Worm (Caenorhabditis elegans) whole organism, young adult: ENCODE measurements around the gene ehn-3.

Experiments used
- B0336.3 ChIP-seq: fragments of 200-800 bp; sonication (Bioruptor generic); IDR thresholded peaks from 2 replicates; pipeline ENCODE4 v1.3.6; 2022; ENCODE audit warnings: missing genetic modification characterization, missing compliant biosample characterization
- D2030.7 ChIP-seq: fragments of 200-800 bp; sonication (Bioruptor generic); IDR thresholded peaks from 2 replicates; pipeline ENCODE4 v1.3.6; 2022; ENCODE audit warnings: missing genetic modification reagents, missing genetic modification characterization, missing compliant biosample characterization
- F10E7.11 ChIP-seq: sonication (generic microtip); optimal IDR thresholded peaks from 2 replicates; lab custom pipeline; 2017; ENCODE audit warnings: mild to moderate bottlenecking, missing genetic modification characterization, moderate library complexity, missing compliant biosample characterization
- F23B12.7 ChIP-seq: sonication (generic microtip); optimal IDR thresholded peaks from 2 replicates; lab custom pipeline; 2017; ENCODE audit warnings: missing genetic modification characterization, mild to moderate bottlenecking, missing compliant biosample characterization, antibody characterized with exemption, moderate library complexity; ENCODE audit not compliant: insufficient read depth
- F49E8.2 ChIP-seq: sonication (generic microtip); optimal IDR thresholded peaks from 3 replicates; lab custom pipeline; 2017; ENCODE audit warnings: missing genetic modification characterization, mild to moderate bottlenecking, missing compliant biosample characterization, antibody characterized with exemption, moderate library complexity; ENCODE audit not compliant: insufficient read depth
- T26A5.8 ChIP-seq: sonication (generic microtip); optimal IDR thresholded peaks from 2 replicates; lab custom pipeline; 2016; ENCODE audit warnings: missing genetic modification characterization, missing compliant biosample characterization
- Y53G8AR.9 ChIP-seq: fragments of 200-800 bp; sonication (Bioruptor generic); conservative IDR thresholded peaks from 2 replicates; pipeline ENCODE4 v1.3.6; 2022; ENCODE audit warnings: missing genetic modification reagents, missing genetic modification characterization, missing compliant biosample characterization
- Y67H2A.10 ChIP-seq: fragments of 200-800 bp; sonication (Bioruptor generic); conservative IDR thresholded peaks from 2 replicates; pipeline ENCODE4 v1.3.6; 2022; ENCODE audit warnings: missing genetic modification reagents, missing genetic modification characterization, missing compliant biosample characterization
- ZK185.1 ChIP-seq: sonication (generic microtip); optimal IDR thresholded peaks from 2 replicates; lab custom pipeline; 2016; ENCODE audit warnings: mild to moderate bottlenecking, missing genetic modification characterization, missing compliant biosample characterization; ENCODE audit not compliant: poor library complexity, severe bottlenecking
- aptf-2 ChIP-seq: fragments of 200-800 bp; sonication (Bioruptor generic); conservative IDR thresholded peaks from 2 replicates; pipeline ENCODE4 v1.3.6; 2022; ENCODE audit warnings: missing genetic modification reagents, missing genetic modification characterization, missing compliant biosample characterization
- attf-5 ChIP-seq: fragments of 200-800 bp; sonication (Bioruptor generic); optimal IDR thresholded peaks from 2 replicates; lab custom pipeline; 2018; ENCODE audit warnings: mild to moderate bottlenecking, missing genetic modification characterization, missing compliant biosample characterization
- bed-1 ChIP-seq: fragments of 200-800 bp; sonication (Bioruptor generic); IDR thresholded peaks from 2 replicates; pipeline ENCODE4 v1.3.6; 2022; ENCODE audit warnings: missing genetic modification reagents, missing genetic modification characterization, missing compliant biosample characterization
- cebp-1 ChIP-seq, 2 experiments: fragments of 200-800 bp in 1 of 2; sonication (Bioruptor generic) in 1 of 2; sonication (generic microtip) in 1 of 2; IDR thresholded peaks in 1 of 2; optimal IDR thresholded peaks in 1 of 2; 2 replicates each; pipeline versions ENCODE4 v1.3.6 to Lab custom; 2017 to 2022; ENCODE audit warnings: missing compliant biosample characterization in 2 of 2, missing genetic modification characterization in 2 of 2, mild to moderate bottlenecking in 1 of 2, missing genetic modification reagents in 1 of 2, moderate library complexity in 1 of 2
- cebp-2 ChIP-seq: fragments of 200-800 bp; sonication (Bioruptor generic); IDR thresholded peaks from 2 replicates; pipeline ENCODE4 v1.3.6; 2022; ENCODE audit warnings: missing genetic modification characterization, missing compliant biosample characterization
- ceh-100 ChIP-seq: fragments of 200-800 bp; sonication (Bioruptor generic); IDR thresholded peaks from 2 replicates; pipeline ENCODE4 v1.3.6; 2022; ENCODE audit warnings: missing genetic modification reagents, missing genetic modification characterization, missing compliant biosample characterization
- ceh-27 ChIP-seq: fragments of 200-800 bp; sonication (Bioruptor generic); optimal IDR thresholded peaks from 2 replicates; lab custom pipeline; 2018; ENCODE audit warnings: mild to moderate bottlenecking, missing genetic modification characterization, moderate library complexity, missing compliant biosample characterization
- die-1 ChIP-seq: sonication (generic microtip); optimal IDR thresholded peaks from 2 replicates; lab custom pipeline; 2016; ENCODE audit warnings: missing genotype, mild to moderate bottlenecking, missing genetic modification characterization, missing compliant biosample characterization
- dox-1 ChIP-seq: fragments of 200-800 bp; sonication (Bioruptor generic); IDR thresholded peaks from 2 replicates; pipeline ENCODE4 v1.3.6; 2022; ENCODE audit warnings: missing genetic modification reagents, missing genetic modification characterization, missing compliant biosample characterization
- efl-1 ChIP-seq: fragments of 150-350 bp; optimal IDR thresholded peaks from 2 replicates; lab custom pipeline; 2014; ENCODE audit warnings: missing biosample characterization, missing genetic modification reagents, missing genetic modification characterization
- egl-18 ChIP-seq: fragments of 200-800 bp; sonication (Bioruptor generic); IDR thresholded peaks from 2 replicates; pipeline ENCODE4 v1.3.6; 2022; ENCODE audit warnings: missing genetic modification reagents, missing genetic modification characterization, missing compliant biosample characterization
- ekl-4 ChIP-seq: fragments of 200-800 bp; sonication (Bioruptor generic); IDR thresholded peaks from 2 replicates; pipeline ENCODE4 v1.3.6; 2022; ENCODE audit warnings: missing genetic modification reagents, missing genetic modification characterization, missing compliant biosample characterization
- fkh-3 ChIP-seq: sonication (generic microtip); optimal IDR thresholded peaks from 2 replicates; lab custom pipeline; 2016; ENCODE audit warnings: mild to moderate bottlenecking, missing genetic modification characterization, missing compliant biosample characterization
- gei-17 ChIP-seq: fragments of 200-800 bp; sonication (Bioruptor generic); optimal IDR thresholded peaks from 2 replicates; lab custom pipeline; 2018; ENCODE audit warnings: mild to moderate bottlenecking, missing genetic modification characterization, missing compliant biosample characterization
- lin-40 ChIP-seq: sonication (generic microtip); optimal IDR thresholded peaks from 2 replicates; lab custom pipeline; 2016; ENCODE audit warnings: missing genetic modification characterization, mild to moderate bottlenecking, missing compliant biosample characterization, missing genotype, missing genetic modification reagents
- lin-54 ChIP-seq: fragments of 200-800 bp; sonication (Bioruptor generic); optimal IDR thresholded peaks from 2 replicates; lab custom pipeline; 2018; ENCODE audit warnings: mild to moderate bottlenecking, missing genetic modification characterization, missing compliant biosample characterization
- lir-1 ChIP-seq: fragments of 200-800 bp; sonication (Bioruptor generic); conservative IDR thresholded peaks from 2 replicates; pipeline ENCODE4 v1.3.6; 2022; ENCODE audit warnings: missing genetic modification reagents, missing genetic modification characterization, missing compliant biosample characterization
- madf-3 ChIP-seq: fragments of 200-800 bp; sonication (Bioruptor generic); IDR thresholded peaks from 2 replicates; pipeline ENCODE4 v1.3.6; 2022; ENCODE audit warnings: missing genetic modification reagents, missing genetic modification characterization, missing compliant biosample characterization
- mcd-1 ChIP-seq: fragments of 200-800 bp; sonication (Bioruptor generic); IDR thresholded peaks from 2 replicates; pipeline ENCODE4 v1.3.6; 2022; ENCODE audit warnings: missing genetic modification reagents, missing genetic modification characterization, missing compliant biosample characterization
- mxl-1 ChIP-seq: sonication (generic microtip); optimal IDR thresholded peaks from 2 replicates; lab custom pipeline; 2016; ENCODE audit warnings: missing genetic modification characterization, missing compliant biosample characterization
- nhr-179 ChIP-seq: sonication (generic microtip); optimal IDR thresholded peaks from 2 replicates; lab custom pipeline; 2016; ENCODE audit warnings: mild to moderate bottlenecking, missing genetic modification characterization, missing compliant biosample characterization
- nhr-80 ChIP-seq: sonication (generic microtip); optimal IDR thresholded peaks from 2 replicates; lab custom pipeline; 2016; ENCODE audit warnings: missing genetic modification characterization, missing compliant biosample characterization
- pbrm-1 ChIP-seq: fragments of 200-800 bp; sonication (Bioruptor generic); IDR thresholded peaks from 2 replicates; pipeline ENCODE4 v1.3.6; 2022; ENCODE audit warnings: missing genetic modification reagents, missing genetic modification characterization, missing compliant biosample characterization
- pha-4 ChIP-seq: fragments of 150-350 bp; sonication (generic microtip); optimal IDR thresholded peaks from 2 replicates; lab custom pipeline; 2014; ENCODE audit warnings: missing biosample characterization, missing genetic modification reagents, missing genetic modification characterization
- rcor-1 ChIP-seq: fragments of 200-800 bp; sonication (Bioruptor generic); IDR thresholded peaks from 2 replicates; pipeline ENCODE4 v1.3.6; 2022; ENCODE audit warnings: missing genetic modification reagents, missing genetic modification characterization, missing compliant biosample characterization
- rpc-1 ChIP-seq, 2 experiments: fragments of 150-350 bp in 1 of 2; sonication (generic microtip) in 1 of 2; optimal IDR thresholded peaks; 2 replicates each; lab custom pipeline; 2014 to 2018; ENCODE audit warnings: missing biosample characterization in 1 of 2, missing genetic modification characterization in 1 of 2, missing genetic modification reagents in 1 of 2, missing genotype in 1 of 2
- sea-2 ChIP-seq: fragments of 200-800 bp; sonication (Bioruptor generic); IDR thresholded peaks from 2 replicates; pipeline ENCODE4 v1.3.6; 2022; ENCODE audit warnings: missing genetic modification characterization, missing compliant biosample characterization
- snpc-3.4 ChIP-seq: sonication (generic microtip); optimal IDR thresholded peaks from 2 replicates; lab custom pipeline; 2017; ENCODE audit warnings: missing genetic modification characterization, mild to moderate bottlenecking, missing compliant biosample characterization, antibody characterized with exemption, moderate library complexity, missing genotype, missing genetic modification reagents
- snpc-4 ChIP-seq, 5 experiments: fragments of 150-350 bp in 1 of 5; sonication (generic microtip) in 4 of 5; optimal IDR thresholded peaks; 2 replicates each; lab custom pipeline; 2014 to 2018; ENCODE audit warnings: missing genetic modification characterization in 5 of 5, missing biosample characterization in 3 of 5, antibody characterized with exemption in 2 of 5, mild to moderate bottlenecking in 2 of 5, missing compliant biosample characterization in 2 of 5, missing genotype in 2 of 5, moderate library complexity in 2 of 5, missing genetic modification reagents in 1 of 5
- sptf-2 ChIP-seq: fragments of 200-800 bp; sonication (Bioruptor generic); optimal IDR thresholded peaks from 2 replicates; lab custom pipeline; 2018; ENCODE audit warnings: mild to moderate bottlenecking, missing genetic modification characterization, missing compliant biosample characterization
- tlf-1 ChIP-seq: fragments of 200-800 bp; sonication (Bioruptor generic); optimal IDR thresholded peaks from 2 replicates; lab custom pipeline; 2018; ENCODE audit warnings: mild to moderate bottlenecking, missing genetic modification characterization, missing compliant biosample characterization
- unc-130 ChIP-seq: sonication (generic microtip); optimal IDR thresholded peaks from 2 replicates; lab custom pipeline; 2016; ENCODE audit warnings: missing genetic modification reagents, missing genetic modification characterization, missing compliant biosample characterization
- xnd-1 ChIP-seq: sonication (generic microtip); optimal IDR thresholded peaks from 2 replicates; lab custom pipeline; 2016; ENCODE audit warnings: missing genotype, missing genetic modification reagents, missing genetic modification characterization, missing compliant biosample characterization
- ztf-18 ChIP-seq: sonication (generic microtip); optimal IDR thresholded peaks from 2 replicates; lab custom pipeline; 2016; ENCODE audit warnings: missing genotype, mild to moderate bottlenecking, missing genetic modification characterization, missing compliant biosample characterization
- ztf-28 ChIP-seq: fragments of 200-800 bp; sonication (Bioruptor generic); IDR thresholded peaks from 2 replicates; pipeline ENCODE4 v1.3.6; 2022; ENCODE audit warnings: missing genetic modification reagents, missing genetic modification characterization, missing compliant biosample characterization

The ehn-3 gene

DNA sequence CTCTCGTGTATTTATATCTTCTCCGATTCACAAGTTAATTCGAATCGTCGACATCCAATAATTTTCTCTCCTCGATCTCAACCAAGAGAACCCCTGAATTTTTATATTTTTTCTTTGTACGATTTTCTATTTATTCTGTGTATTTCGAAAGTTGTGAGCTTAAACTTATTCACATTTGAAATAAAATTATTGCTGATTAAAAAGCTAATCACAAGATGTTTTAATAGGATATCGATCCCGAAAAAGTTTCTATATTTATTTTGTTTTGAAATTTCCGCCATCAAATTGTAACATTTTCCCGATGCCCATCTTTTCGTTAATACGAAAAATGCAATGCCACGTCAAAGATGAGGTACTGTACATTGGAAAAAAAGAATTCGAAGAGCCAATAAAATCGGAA is 22.3 kb downstream of the ehn-3 start, which contains the start of gene ZK616.3:
Gene ZK616.3, plus strand, starts transcription at position 301 of the 400 bp plus-strand sequence.
- TF ChIP-seq F10E7.11 (tag; lab: Kevin White, UChicago) (no peak), snpc-4 (GFP tag; optimal IDR thresholded peaks at IDR 0.05; lab: Kevin White, UChicago) (peak; percentile 10), snpc-4 (tag; optimal IDR thresholded peaks at IDR 0.05; lab: Kevin White, UChicago) (peak in 1 of 4 experiments; percentile 53)

DNA sequence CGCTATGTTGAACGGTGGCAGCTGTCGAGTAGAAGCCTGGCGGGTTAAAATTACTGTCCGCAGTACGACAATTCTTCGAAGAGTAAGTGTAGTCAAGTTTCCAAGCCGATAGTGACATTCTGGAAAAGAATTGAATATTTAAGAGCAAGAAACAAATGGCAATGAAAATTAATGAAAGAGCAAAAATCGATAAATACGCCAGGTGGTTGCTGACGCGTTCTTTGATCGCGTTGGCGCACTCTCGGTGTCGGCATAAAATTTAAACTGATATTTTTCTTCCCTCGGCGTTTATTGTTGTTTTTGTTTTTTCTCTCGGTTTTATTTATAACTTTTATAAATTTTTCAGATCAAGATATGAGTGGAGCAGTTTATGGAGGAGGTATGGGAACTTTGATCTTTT is 24.3 kb downstream of the ehn-3 start, which contains the start of the genes perm-3 and swsn-6:
Gene perm-3, minus strand, starts transcription at position 118 of the 400 bp plus-strand sequence.
Gene swsn-6, plus strand, starts transcription at position 347 of the 400 bp plus-strand sequence.
- peak; percentile 14 for TF ChIP-seq unc-130 (GFP tag; lab: Kevin White, UChicago)
- peak; percentile 16 for TF ChIP-seq efl-1 (GFP tag; lab: Kevin White, UChicago)
- no peak for TF ChIP-seq Y67H2A.10
- peak; percentile 96 for TF ChIP-seq ztf-18 (tag; lab: Kevin White, UChicago)
- no peak for TF ChIP-seq die-1 (tag; lab: Kevin White, UChicago)
- no peak for TF ChIP-seq tlf-1 (GFP tag; lab: Kevin White, UChicago)
- no peak for TF ChIP-seq cebp-1 (GFP tag; IDR thresholded peaks at IDR 0.05; lab: Robert Waterston, UW)
- peak; percentile 65 for TF ChIP-seq cebp-1 (tag; optimal IDR thresholded peaks at IDR 0.05; lab: Kevin White, UChicago)
- TF ChIP-seq mcd-1 (GFP tag; lab: Robert Waterston, UW), result peak; percentile 83
- TF ChIP-seq nhr-179 (tag; lab: Kevin White, UChicago), result no peak
- peak; percentile 81 for TF ChIP-seq snpc-4 (GFP tag; optimal IDR thresholded peaks at IDR 0.05; lab: Kevin White, UChicago)
- TF ChIP-seq snpc-4 (tag; optimal IDR thresholded peaks at IDR 0.05; lab: Kevin White, UChicago), result peak; percentile 50 to 88 (median 77)
- TF ChIP-seq ekl-4 (GFP tag; lab: Robert Waterston, UW), result peak; percentile 83
- no peak for TF ChIP-seq bed-1
- peak; percentile 21 for TF ChIP-seq xnd-1 (tag; lab: Kevin White, UChicago)
- peak; percentile 16 for TF ChIP-seq gei-17 (GFP tag; lab: Kevin White, UChicago)
- TF ChIP-seq snpc-3.4 (tag; lab: Kevin White, UChicago), result no peak
- TF ChIP-seq sea-2, result no peak
- TF ChIP-seq cebp-2 (GFP tag; lab: Robert Waterston, UW), result no peak
- peak; percentile 34 for TF ChIP-seq F23B12.7
- peak; percentile 83 for TF ChIP-seq pbrm-1
- TF ChIP-seq mxl-1 (tag; lab: Kevin White, UChicago), result no peak
- peak; percentile 44 for TF ChIP-seq ZK185.1
- peak; percentile 83 for TF ChIP-seq dox-1 (GFP tag; lab: Robert Waterston, UW)
- TF ChIP-seq rpc-1 (optimal IDR thresholded peaks at IDR 0.05; lab: Kevin White, UChicago), result no peak
- no peak for TF ChIP-seq rpc-1 (tag; optimal IDR thresholded peaks at IDR 0.05; lab: Kevin White, UChicago)
- no peak for TF ChIP-seq egl-18 (GFP tag; lab: Robert Waterston, UW)
- peak; percentile 0 for TF ChIP-seq pha-4 (tag; lab: Kevin White, UChicago)
- TF ChIP-seq sptf-2 (GFP tag; lab: Kevin White, UChicago), result no peak
- TF ChIP-seq ceh-100 (GFP tag; lab: Robert Waterston, UW), result 0 out of 2 replicates have a peak, but pooled peaks have one; percentile 22
- TF ChIP-seq madf-3 (GFP tag; lab: Robert Waterston, UW), result peak; percentile 64; the same call in 1 of the 2 replicates
- TF ChIP-seq attf-5 (GFP tag; lab: Kevin White, UChicago), result peak; percentile 73
- peak; percentile 46; the same call in 1 of the 2 replicates for TF ChIP-seq D2030.7 (GFP tag; lab: Robert Waterston, UW)
- peak; percentile 61 for TF ChIP-seq B0336.3 (GFP tag; lab: Robert Waterston, UW)
- no peak for TF ChIP-seq fkh-3
- peak; percentile 81 for TF ChIP-seq lin-54 (GFP tag; lab: Kevin White, UChicago)
- peak; percentile 81 for TF ChIP-seq lin-40 (tag; lab: Kevin White, UChicago)
- no peak for TF ChIP-seq F49E8.2 (tag; lab: Kevin White, UChicago)
- no peak for TF ChIP-seq T26A5.8
- TF ChIP-seq nhr-80, result peak; percentile 54
- peak; percentile 34; the same call in 1 of the 2 replicates for TF ChIP-seq lir-1 (GFP tag; lab: Robert Waterston, UW)
- TF ChIP-seq ceh-27 (GFP tag; lab: Kevin White, UChicago), result no peak
- 0 out of 2 replicates have a peak, but pooled peaks have one; percentile 30 for TF ChIP-seq rcor-1
- TF ChIP-seq ztf-28 (GFP tag; lab: Robert Waterston, UW), result no peak
- TF ChIP-seq aptf-2 (GFP tag; lab: Robert Waterston, UW), result no peak
- peak; percentile 80; the same call in 1 of the 2 replicates for TF ChIP-seq Y53G8AR.9 (GFP tag; lab: Robert Waterston, UW)
